Fruit fly (Drosophila melanogaster) whole organism, pupa: ENCODE measurements around the gene CG15629.

Experiments used
- CG14655 ChIP-seq: fragments of 200-800 bp; sonication (Bioruptor generic); optimal IDR thresholded peaks from 3 replicates; lab custom pipeline; 2017; ENCODE audit warnings: mild to moderate bottlenecking, missing biosample characterization, missing genetic modification reagents, missing genetic modification characterization
- CG32121 ChIP-seq: fragments of 200-800 bp; sonication (Bioruptor generic); IDR thresholded peaks from 2 replicates; pipeline ENCODE4 v1.3.6; 2022; ENCODE audit warnings: missing biosample characterization, missing genetic modification characterization
- EcR ChIP-seq: fragments of 200-800 bp; sonication (Bioruptor generic); optimal IDR thresholded peaks from 3 replicates; lab custom pipeline; 2019; ENCODE audit warnings: missing biosample characterization, missing genetic modification characterization, mild to moderate bottlenecking, moderate library complexity, missing genetic modification reagents
- Pif1A ChIP-seq: fragments of 200-800 bp; sonication (Bioruptor generic); optimal IDR thresholded peaks from 3 replicates; lab custom pipeline; 2016; ENCODE audit warnings: missing biosample characterization, missing genetic modification characterization

DNA sequence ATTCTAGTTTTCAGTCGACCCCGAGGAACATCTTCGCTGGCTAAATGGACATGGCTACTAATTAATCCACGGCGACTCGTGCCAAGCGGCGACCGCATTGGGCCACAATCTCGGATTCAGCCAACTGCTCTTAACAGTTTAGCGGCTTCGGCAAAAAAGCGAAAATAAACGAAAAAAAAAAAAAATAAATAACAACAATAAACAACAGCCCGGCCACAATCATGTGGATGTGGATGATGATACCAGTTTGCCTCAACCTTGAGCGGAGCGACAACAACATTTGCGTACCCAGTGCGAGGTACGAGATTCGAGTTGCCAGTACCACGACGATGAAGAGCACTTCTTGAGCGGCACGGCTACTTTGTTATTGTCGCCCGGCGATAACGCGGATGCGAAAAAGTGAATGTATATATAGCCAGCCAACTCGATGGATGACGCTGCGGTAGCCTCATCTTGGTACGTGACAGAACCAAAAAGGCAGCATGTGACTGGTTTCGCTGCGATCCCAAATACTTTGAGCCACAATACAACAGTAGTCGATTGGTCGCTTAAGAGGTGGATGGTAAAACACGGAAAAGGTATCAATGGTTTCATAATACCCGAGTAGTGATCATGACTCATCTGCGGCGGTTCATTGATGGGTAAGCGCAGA lies 4.7 kb upstream of the CG15629 start:
- TF ChIP-seq CG32121 (GFP tag; lab: Robert Waterston, UW): no peak
- no peak for TF ChIP-seq CG14655 (GFP tag; lab: Kevin White, UChicago)
- no peak for TF ChIP-seq Pif1A (GFP tag; lab: Kevin White, UChicago)
- peak; percentile 63 for TF ChIP-seq EcR (GFP tag; lab: Kevin White, UChicago)
